Worm (Caenorhabditis elegans) whole organism, L4 larva: Measurements from ENCODE around the gene ints-11.

Experiments
- ama-1 ChIP-seq: fragments of 150-350 bp; optimal IDR thresholded peaks from 2 replicates; lab custom pipeline; 2014; ENCODE audit warnings: inconsistent platforms, mixed read lengths
- lsy-2 ChIP-seq, 2 experiments: fragments of 150-350 bp in 1 of 2; sonication (generic microtip) in 1 of 2; optimal IDR thresholded peaks; 2 replicates each; lab custom pipeline; 2014 to 2017; ENCODE audit warnings: missing biosample characterization in 2 of 2, missing genetic modification characterization in 2 of 2
- nhr-102 ChIP-seq: sonication (generic microtip); optimal IDR thresholded peaks from 2 replicates; lab custom pipeline; 2016; ENCODE audit warnings: mild to moderate bottlenecking, missing genetic modification characterization, moderate library complexity, missing compliant biosample characterization
- nhr-76 ChIP-seq: fragments of 150-350 bp; optimal IDR thresholded peaks from 2 replicates; lab custom pipeline; 2014; ENCODE audit warnings: missing biosample characterization, missing genetic modification characterization
- zag-1 ChIP-seq: fragments of 150-350 bp; optimal IDR thresholded peaks from 2 replicates; lab custom pipeline; 2014; ENCODE audit warnings: missing biosample characterization, missing genetic modification characterization

- TF ChIP-seq ama-1 (lab: Kevin White, UChicago) (no peak), zag-1 (tag; lab: Kevin White, UChicago) (no peak), lsy-2 (tag; optimal IDR thresholded peaks at IDR 0.05; lab: Kevin White, UChicago) (no peak), nhr-76 (tag; lab: Kevin White, UChicago) (no peak), nhr-102 (tag; lab: Kevin White, UChicago) (no peak)
Observed at ce11 chrII:8181437-8181836, 38.2 kb upstream of the ints-11 start, which contains the start of gene dylt-3.
